Worm (Caenorhabditis elegans) whole organism, L4 larva: Measurements from ENCODE around the gene srz-56.

Source experiments
- T20F7.1 ChIP-seq: fragments of 200-800 bp; sonication (Bioruptor generic); optimal IDR thresholded peaks from 2 replicates; lab custom pipeline; 2018; ENCODE audit warnings: mild to moderate bottlenecking, missing genetic modification characterization, missing compliant biosample characterization
- Y48G9A.11 ChIP-seq: fragments of 200-800 bp; sonication (Bioruptor generic); IDR thresholded peaks from 2 replicates; pipeline ENCODE4 v1.3.6; 2022; ENCODE audit warnings: missing genetic modification reagents, missing genetic modification characterization, missing compliant biosample characterization
- Y5F2A.4 ChIP-seq: fragments of 200-800 bp; sonication (Bioruptor generic); optimal IDR thresholded peaks from 2 replicates; lab custom pipeline; 2018; ENCODE audit warnings: mild to moderate bottlenecking, missing genetic modification characterization, missing compliant biosample characterization
- Y75B8A.6 ChIP-seq: fragments of 200-800 bp; sonication (Bioruptor generic); IDR thresholded peaks from 2 replicates; pipeline ENCODE4 v1.3.6; 2022; ENCODE audit warnings: missing genetic modification reagents, missing genetic modification characterization, missing compliant biosample characterization
- aly-2 ChIP-seq: sonication (generic microtip); optimal IDR thresholded peaks from 2 replicates; lab custom pipeline; 2018; ENCODE audit warnings: missing biosample characterization, missing genetic modification characterization
- ceh-32 ChIP-seq: sonication (generic microtip); optimal IDR thresholded peaks from 2 replicates; lab custom pipeline; 2016; ENCODE audit warnings: mild to moderate bottlenecking, missing genetic modification characterization, missing compliant biosample characterization; ENCODE audit not compliant: poor library complexity
- ceh-62 ChIP-seq: sonication (generic microtip); optimal IDR thresholded peaks from 2 replicates; lab custom pipeline; 2017; ENCODE audit warnings: missing biosample characterization, missing genetic modification characterization
- ces-1 ChIP-seq: fragments of 150-350 bp; sonication (generic microtip); optimal IDR thresholded peaks from 4 replicates; lab custom pipeline; 2014; ENCODE audit warnings: missing biosample characterization, missing genetic modification reagents, missing genetic modification characterization
- daf-16 ChIP-seq, 3 experiments: sonication (generic microtip); optimal IDR thresholded peaks; 2 replicates each; lab custom pipeline; 2016 to 2017; ENCODE audit warnings: missing genetic modification characterization in 3 of 3, missing genetic modification reagents in 3 of 3, mild to moderate bottlenecking in 2 of 3, missing compliant biosample characterization in 2 of 3, missing biosample characterization in 1 of 3, moderate library complexity in 1 of 3
- daf-8 ChIP-seq: fragments of 200-800 bp; sonication (Bioruptor generic); IDR thresholded peaks from 2 replicates; pipeline ENCODE4 v1.3.6; 2022; ENCODE audit warnings: missing genetic modification characterization, missing compliant biosample characterization
- dmd-6 ChIP-seq: fragments of 200-800 bp; sonication (Bioruptor generic); IDR thresholded peaks from 2 replicates; pipeline ENCODE4 v1.3.6; 2022; ENCODE audit warnings: missing genetic modification reagents, missing genetic modification characterization, missing compliant biosample characterization
- hif-1 ChIP-seq, 2 experiments: sonication (generic microtip); optimal IDR thresholded peaks; 2 replicates each; lab custom pipeline; 2016 to 2017; ENCODE audit warnings: missing compliant biosample characterization in 2 of 2, missing genetic modification characterization in 2 of 2, missing genetic modification reagents in 2 of 2, missing genotype in 2 of 2, mild to moderate bottlenecking in 1 of 2
- hlh-30 ChIP-seq: sonication (generic microtip); optimal IDR thresholded peaks from 2 replicates; lab custom pipeline; 2017; ENCODE audit warnings: antibody characterized with exemption, mild to moderate bottlenecking, missing genetic modification characterization, missing compliant biosample characterization; ENCODE audit not compliant: insufficient read depth
- lin-29 ChIP-seq: fragments of 200-800 bp; sonication (Bioruptor generic); IDR thresholded peaks from 2 replicates; pipeline ENCODE4 v1.3.6; 2022; ENCODE audit warnings: missing genetic modification reagents, missing genetic modification characterization, missing compliant biosample characterization
- lin-38 ChIP-seq: fragments of 200-800 bp; sonication (Bioruptor generic); IDR thresholded peaks from 2 replicates; pipeline ENCODE4 v1.3.6; 2022; ENCODE audit warnings: missing genetic modification reagents, missing genetic modification characterization, missing compliant biosample characterization
- madf-9 ChIP-seq: fragments of 200-800 bp; sonication (Bioruptor generic); conservative IDR thresholded peaks from 2 replicates; pipeline ENCODE4 v1.3.6; 2022; ENCODE audit warnings: missing genetic modification reagents, missing genetic modification characterization, missing compliant biosample characterization
- mxl-2 ChIP-seq: fragments of 200-800 bp; sonication (Bioruptor generic); conservative IDR thresholded peaks from 2 replicates; pipeline ENCODE4 v1.3.6; 2022; ENCODE audit warnings: missing genetic modification reagents, missing genetic modification characterization, missing compliant biosample characterization
- nhr-102 ChIP-seq: sonication (generic microtip); optimal IDR thresholded peaks from 2 replicates; lab custom pipeline; 2016; ENCODE audit warnings: mild to moderate bottlenecking, missing genetic modification characterization, moderate library complexity, missing compliant biosample characterization
- nhr-11 ChIP-seq: fragments of 150-350 bp; optimal IDR thresholded peaks from 2 replicates; lab custom pipeline; 2014; ENCODE audit warnings: missing biosample characterization, missing genetic modification characterization
- nhr-28 ChIP-seq: fragments of 150-350 bp; optimal IDR thresholded peaks from 2 replicates; lab custom pipeline; 2014; ENCODE audit warnings: missing biosample characterization, missing genetic modification characterization
- nhr-41 ChIP-seq: fragments of 200-800 bp; sonication (Bioruptor generic); IDR thresholded peaks from 2 replicates; pipeline ENCODE4 v1.3.6; 2022; ENCODE audit warnings: missing genetic modification reagents, missing genetic modification characterization, missing compliant biosample characterization
- nhr-42 ChIP-seq: fragments of 200-800 bp; sonication (Bioruptor generic); IDR thresholded peaks from 2 replicates; pipeline ENCODE4 v1.3.6; 2022; ENCODE audit warnings: missing genetic modification characterization, missing compliant biosample characterization
- nhr-48 ChIP-seq: sonication (generic microtip); optimal IDR thresholded peaks from 2 replicates; lab custom pipeline; 2016; ENCODE audit warnings: mild to moderate bottlenecking, missing genetic modification characterization, missing compliant biosample characterization
- nhr-76 ChIP-seq: fragments of 150-350 bp; optimal IDR thresholded peaks from 2 replicates; lab custom pipeline; 2014; ENCODE audit warnings: missing biosample characterization, missing genetic modification characterization
- php-3 ChIP-seq: fragments of 200-800 bp; sonication (Bioruptor generic); IDR thresholded peaks from 2 replicates; pipeline ENCODE4 v1.3.6; 2022; ENCODE audit warnings: missing genetic modification reagents, missing genetic modification characterization, missing compliant biosample characterization
- pqm-1 ChIP-seq: sonication (generic microtip); optimal IDR thresholded peaks from 2 replicates; lab custom pipeline; 2017; ENCODE audit warnings: missing biosample characterization, missing genetic modification characterization
- skn-1 ChIP-seq: fragments of 150-350 bp; optimal IDR thresholded peaks from 2 replicates; lab custom pipeline; 2014; ENCODE audit warnings: missing biosample characterization, missing genetic modification characterization
- tra-1 ChIP-seq: fragments of 200-800 bp; sonication (Bioruptor generic); IDR thresholded peaks from 2 replicates; pipeline ENCODE4 v1.3.6; 2022; ENCODE audit warnings: missing genetic modification reagents, missing genetic modification characterization, missing compliant biosample characterization
- zag-1 ChIP-seq: fragments of 150-350 bp; optimal IDR thresholded peaks from 2 replicates; lab custom pipeline; 2014; ENCODE audit warnings: missing biosample characterization, missing genetic modification characterization

The srz-56 gene

DNA sequence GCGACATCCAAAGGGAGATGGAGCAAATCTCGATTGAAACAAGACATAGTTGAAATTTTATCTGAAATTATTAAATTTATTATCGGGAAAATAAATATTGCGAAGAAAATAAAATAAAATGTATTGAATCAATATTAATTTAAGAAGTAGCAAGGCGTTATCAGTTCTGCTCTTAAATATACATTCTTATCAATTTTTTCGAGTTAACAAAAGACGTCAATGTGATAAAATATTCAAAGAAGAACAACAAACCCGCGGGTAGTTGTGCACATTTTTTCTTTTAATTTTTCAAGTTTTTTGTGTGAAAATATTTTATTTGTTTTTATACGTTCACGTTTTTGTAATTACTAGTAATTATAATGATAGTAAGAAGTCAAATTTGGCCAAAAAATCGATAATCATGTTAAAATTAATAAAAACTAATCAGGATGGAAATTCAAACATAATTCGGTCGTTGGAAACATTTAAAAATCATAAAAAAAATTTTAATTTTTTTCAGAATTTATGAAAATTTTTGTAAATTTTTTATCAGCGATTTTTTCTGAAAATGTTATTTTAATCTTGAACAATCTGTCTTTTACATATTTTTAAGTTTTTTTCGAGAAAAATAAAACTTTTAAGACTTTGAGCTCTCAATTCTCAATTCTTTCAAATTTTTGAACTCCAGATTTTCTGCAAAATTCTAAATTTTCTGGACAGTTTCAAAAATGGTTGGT lies 25.6 kb downstream of the srz-56 start, which contains the start of gene fbxa-9:
TSS of gene fbxa-9 (plus strand) at position 666 of the 716 bp plus-strand sequence.
- peak; percentile 42 for TF ChIP-seq nhr-28 (tag; lab: Kevin White, UChicago)
- peak; percentile 55 for TF ChIP-seq pqm-1
- TF ChIP-seq madf-9 (GFP tag; lab: Robert Waterston, UW): no peak

DNA sequence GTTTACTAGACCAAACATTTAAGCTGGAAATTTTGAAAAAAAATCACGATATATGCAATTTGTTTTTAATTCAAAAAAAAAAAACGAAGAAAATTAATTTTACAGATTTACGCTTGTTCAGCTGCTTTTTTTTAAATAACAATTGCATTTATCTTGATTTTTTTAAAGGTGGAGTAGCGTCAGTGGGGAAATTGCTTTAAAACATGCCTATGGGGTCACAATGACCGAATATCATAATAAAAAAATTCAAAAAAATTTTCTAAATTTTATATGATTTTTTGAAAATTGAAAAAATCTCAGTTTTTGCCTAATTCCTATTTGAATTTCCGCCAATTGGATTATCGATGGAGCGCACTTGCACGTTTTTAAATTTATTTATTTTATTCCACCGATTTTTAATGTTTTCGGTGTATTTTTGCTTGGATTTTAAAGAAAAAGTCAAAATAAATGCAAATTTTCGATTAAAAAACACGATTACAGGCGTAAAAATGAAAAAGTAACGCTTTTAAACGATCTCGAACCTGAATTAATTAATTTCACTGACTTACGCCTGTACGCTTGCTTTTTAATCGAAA lies 30.5 kb downstream of the srz-56 start:
- TF ChIP-seq lin-38 (GFP tag; lab: Robert Waterston, UW): peak; percentile 67

DNA sequence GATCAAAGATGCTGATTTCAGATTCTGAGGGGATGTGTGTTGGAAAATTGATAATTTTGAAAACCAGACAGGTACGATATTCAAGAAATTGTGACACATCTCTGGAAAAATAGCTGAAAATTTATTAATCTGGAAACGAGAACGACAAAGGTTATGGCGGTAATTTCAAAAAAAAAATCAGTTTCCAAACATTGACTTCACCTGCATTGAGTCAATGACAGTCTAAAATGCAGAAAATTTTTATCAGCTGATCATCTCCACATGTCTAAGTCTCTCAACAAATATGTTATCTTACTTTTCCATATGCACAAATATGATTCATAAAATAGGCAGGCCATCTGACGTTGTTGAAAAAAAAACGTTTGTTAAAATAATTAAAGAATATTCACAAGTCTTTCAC lies 31.5 kb downstream of the srz-56 start, which contains the start of gene fbxa-48:
TSS of gene fbxa-48 (minus strand) at position 101 of the 400 bp plus-strand sequence.
- TF ChIP-seq pqm-1 (peak; percentile 5), mxl-2 (GFP tag; lab: Robert Waterston, UW) (no peak)

- TF ChIP-seq ceh-32 (tag; lab: Kevin White, UChicago): no peak
- no peak for TF ChIP-seq nhr-41 (GFP tag; lab: Robert Waterston, UW)
- TF ChIP-seq T20F7.1 (GFP tag; lab: Kevin White, UChicago): no peak
- TF ChIP-seq daf-8 (GFP tag; lab: Robert Waterston, UW): no peak
- TF ChIP-seq nhr-11 (tag; lab: Kevin White, UChicago): no peak
- TF ChIP-seq nhr-48: no peak
- TF ChIP-seq nhr-102 (tag; lab: Kevin White, UChicago): no peak
- no peak for TF ChIP-seq daf-16 (GFP tag; optimal IDR thresholded peaks at IDR 0.05; lab: Kevin White, UChicago)
- no peak for TF ChIP-seq daf-16 (tag; optimal IDR thresholded peaks at IDR 0.05; lab: Kevin White, UChicago)
- TF ChIP-seq Y5F2A.4 (GFP tag; lab: Kevin White, UChicago): no peak
- TF ChIP-seq Y48G9A.11 (GFP tag; lab: Robert Waterston, UW): no peak
- TF ChIP-seq php-3 (GFP tag; lab: Robert Waterston, UW): no peak
- TF ChIP-seq aly-2 (tag; lab: Kevin White, UChicago): no peak
- TF ChIP-seq, all 104 proteins: peak for 0
These were observed 32.2 kb downstream of the srz-56 start, which contains the start of gene fbxa-39 for ce11 chrIII:2272732-2273131. TSS of gene fbxa-39 (plus strand) at chrIII:2273032.

DNA sequence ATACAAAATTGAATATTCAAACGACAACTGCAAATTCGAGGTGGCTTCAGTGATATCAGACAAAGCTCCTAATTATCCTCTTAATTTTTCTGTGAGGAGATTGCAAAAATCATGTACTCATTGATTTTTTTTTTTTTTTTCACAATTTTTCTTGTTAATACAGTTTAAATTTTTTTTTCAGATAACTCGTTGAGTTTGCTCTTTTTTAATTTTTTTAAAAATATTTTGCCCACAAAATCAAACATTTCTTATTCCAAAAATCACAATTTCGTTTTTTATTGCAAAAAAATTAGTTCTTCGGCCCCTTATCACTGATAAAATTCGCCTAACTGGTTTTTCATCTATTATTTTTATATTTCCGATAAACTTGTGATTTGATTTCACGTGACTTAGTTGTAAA lies 36.3 kb downstream of the srz-56 start, which contains the start of gene Y54F10BM.21:
TSS of gene Y54F10BM.21 (plus strand) at position 301 of the 400 bp plus-strand sequence.
- no peak for TF ChIP-seq nhr-42 (GFP tag; lab: Robert Waterston, UW)
- no peak for TF ChIP-seq tra-1
- no peak for TF ChIP-seq nhr-76 (tag; lab: Kevin White, UChicago)
- no peak for TF ChIP-seq hif-1 (tag; optimal IDR thresholded peaks at IDR 0.05; lab: Kevin White, UChicago)
- no peak for TF ChIP-seq lin-38 (GFP tag; lab: Robert Waterston, UW)
- TF ChIP-seq hlh-30: no peak

DNA sequence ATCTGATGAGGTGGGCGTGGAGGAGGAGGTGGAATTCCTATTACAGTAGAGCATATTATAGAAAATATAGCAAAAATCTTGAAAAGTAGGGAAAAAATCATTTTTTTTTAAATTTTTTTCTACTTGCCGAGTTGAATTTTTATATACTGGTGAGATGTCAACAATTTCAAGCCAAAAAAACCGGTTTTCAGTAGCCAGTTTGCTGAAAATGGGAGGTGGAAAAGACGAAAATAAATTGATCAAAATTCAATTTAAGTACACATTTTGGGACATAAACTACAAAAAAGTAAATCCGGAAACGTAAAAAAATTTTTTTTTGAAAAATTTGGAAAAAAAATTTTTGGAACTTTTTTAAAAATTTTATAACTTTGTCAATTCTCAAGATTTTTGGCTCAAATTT lies 38.9 kb downstream of the srz-56 start, which contains the start of gene Y54F10BM.23:
TSS of gene Y54F10BM.23 (minus strand) at position 101 of the 400 bp plus-strand sequence.
- TF ChIP-seq ces-1: no peak
- TF ChIP-seq skn-1: no peak
- TF ChIP-seq Y75B8A.6 (GFP tag; lab: Robert Waterston, UW): no peak
- TF ChIP-seq pqm-1: no peak
- TF ChIP-seq, all 104 proteins: peak for 0

DNA sequence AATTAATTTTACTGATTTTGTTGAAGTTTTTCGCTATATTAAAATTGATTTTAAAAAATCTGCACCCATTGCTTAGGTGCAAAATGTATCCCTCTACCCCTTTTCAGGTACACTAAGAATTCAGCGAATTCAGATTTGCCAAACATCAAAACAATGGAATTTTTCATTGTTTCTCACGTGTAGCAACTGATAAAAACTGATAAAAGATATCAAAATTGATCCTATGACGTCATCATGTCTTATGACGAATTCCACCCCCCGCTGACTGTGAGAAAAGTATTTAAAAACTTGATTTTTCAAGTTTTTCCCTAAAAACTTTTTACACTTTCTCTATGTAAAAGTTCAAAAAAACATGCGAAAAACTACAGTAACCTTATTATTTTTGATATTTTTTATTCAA lies 40.0 kb downstream of the srz-56 start, which contains the start of gene Y54F10BM.22:
TSS of gene Y54F10BM.22 (plus strand) at position 331 of the 400 bp plus-strand sequence.
- TF ChIP-seq hlh-30: peak; percentile 3
- no peak for TF ChIP-seq ceh-62 (tag; lab: Kevin White, UChicago)
- no peak for TF ChIP-seq dmd-6 (GFP tag; lab: Robert Waterston, UW)
- TF ChIP-seq lin-29 (GFP tag; lab: Robert Waterston, UW): no peak
- no peak for TF ChIP-seq zag-1 (tag; lab: Kevin White, UChicago)
